Fruit fly (Drosophila melanogaster) whole organism: ENCODE measurements around the gene CG12998.

Source experiments
- CG8478 ChIP-seq: fragments of >200 bp; optimal IDR thresholded peaks from 2 replicates; lab custom pipeline; 2018; ENCODE audit warnings: inconsistent platforms
- Dll ChIP-seq: fragments of >200 bp; optimal IDR thresholded peaks from 2 replicates; lab custom pipeline; 2017
- EcR ChIP-seq, 2 experiments: fragments of >200 bp; optimal IDR thresholded peaks; 2 replicates each; lab custom pipeline; 2017; ENCODE audit warnings: missing biosample characterization in 2 of 2, missing genetic modification characterization in 2 of 2, missing genetic modification reagents in 2 of 2
- pan ChIP-seq: fragments of >200 bp; optimal IDR thresholded peaks from 2 replicates; lab custom pipeline; 2017
- psq ChIP-seq: fragments of >200 bp; optimal IDR thresholded peaks from 2 replicates; lab custom pipeline; 2017

DNA sequence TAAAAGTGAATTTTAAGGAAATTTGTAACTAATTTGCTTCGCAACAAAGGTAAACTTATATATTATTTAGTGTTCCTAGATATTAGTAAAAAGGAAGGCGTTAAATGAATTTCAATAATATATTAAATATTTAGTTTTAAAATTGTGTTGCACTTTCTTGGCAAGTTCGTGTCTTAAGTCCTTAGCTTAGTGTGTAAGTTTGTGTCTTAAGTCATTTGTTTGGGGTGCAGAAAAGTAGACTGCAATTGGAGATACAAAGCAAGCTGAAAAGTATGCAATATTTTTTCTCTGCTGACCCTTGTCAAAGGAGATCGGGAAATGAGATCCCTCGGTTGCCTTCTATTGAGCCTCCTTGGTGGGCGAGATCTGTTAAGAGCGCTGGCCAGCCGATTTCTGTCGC lies 43.6 kb downstream of the CG12998 start:
- TF ChIP-seq pan: no peak
- no peak for TF ChIP-seq EcR (GFP tag; optimal IDR thresholded peaks at IDR 0.05; lab: Kevin White, UChicago)
- no peak for TF ChIP-seq psq (lab: Kevin White, UChicago)
- no peak for TF ChIP-seq CG8478
- TF ChIP-seq Dll (lab: Kevin White, UChicago): no peak
